Worm (Caenorhabditis elegans) whole organism, L4/young adult: Measurements from ENCODE around the gene T01G1.2.

Experiments
- dao-5 ChIP-seq: sonication (generic microtip); optimal IDR thresholded peaks from 2 replicates; lab custom pipeline; 2016; ENCODE audit warnings: missing genotype, missing genetic modification characterization, moderate library complexity, missing compliant biosample characterization
- him-1 ChIP-seq: sonication (generic microtip); optimal IDR thresholded peaks from 2 replicates; lab custom pipeline; 2016; ENCODE audit warnings: missing genotype, missing genetic modification reagents, missing genetic modification characterization, missing compliant biosample characterization

- TF ChIP-seq him-1 (tag; lab: Kevin White, UChicago) (no peak), dao-5 (tag; lab: Kevin White, UChicago) (no peak)
Measured at ce11 chrIV:11311484-11311883, 42.7 kb upstream of the T01G1.2 start.
